Worm (Caenorhabditis elegans) whole organism, young adult: ENCODE data around the gene hpo-19.

Experiments used
- B0035.1 ChIP-seq: sonication (generic microtip); optimal IDR thresholded peaks from 2 replicates; lab custom pipeline; 2016; ENCODE audit warnings: missing genetic modification characterization, mild to moderate bottlenecking, missing compliant biosample characterization, missing genotype, missing genetic modification reagents
- D2030.7 ChIP-seq: fragments of 200-800 bp; sonication (Bioruptor generic); IDR thresholded peaks from 2 replicates; pipeline ENCODE4 v1.3.6; 2022; ENCODE audit warnings: missing genetic modification reagents, missing genetic modification characterization, missing compliant biosample characterization
- F39B2.1 ChIP-seq: fragments of 200-800 bp; sonication (Bioruptor generic); IDR thresholded peaks from 2 replicates; pipeline ENCODE4 v1.3.6; 2022; ENCODE audit warnings: missing genetic modification reagents, missing genetic modification characterization, missing compliant biosample characterization
- F55B11.4 ChIP-seq: sonication (generic microtip); optimal IDR thresholded peaks from 2 replicates; lab custom pipeline; 2016; ENCODE audit warnings: missing compliant biosample characterization, missing genetic modification characterization, borderline replicate concordance; ENCODE audit not compliant: insufficient read depth
- F57C9.4 ChIP-seq: sonication (generic microtip); optimal IDR thresholded peaks from 2 replicates; lab custom pipeline; 2017; ENCODE audit warnings: mild to moderate bottlenecking, missing genetic modification characterization, missing compliant biosample characterization
- K11D2.4 ChIP-seq: fragments of 200-800 bp; sonication (Bioruptor generic); IDR thresholded peaks from 2 replicates; pipeline ENCODE4 v1.3.6; 2022; ENCODE audit warnings: missing genetic modification reagents, missing genetic modification characterization, missing compliant biosample characterization
- K12H6.12 ChIP-seq: fragments of 200-800 bp; sonication (Bioruptor generic); optimal IDR thresholded peaks from 2 replicates; lab custom pipeline; 2018; ENCODE audit warnings: mild to moderate bottlenecking, missing genetic modification characterization, missing compliant biosample characterization
- Y95B8A.8 ChIP-seq: fragments of 200-800 bp; sonication (Bioruptor generic); IDR thresholded peaks from 2 replicates; pipeline ENCODE4 v1.3.6; 2022; ENCODE audit warnings: missing genetic modification reagents, missing genetic modification characterization, missing compliant biosample characterization
- ZK185.1 ChIP-seq: sonication (generic microtip); optimal IDR thresholded peaks from 2 replicates; lab custom pipeline; 2016; ENCODE audit warnings: mild to moderate bottlenecking, missing genetic modification characterization, missing compliant biosample characterization; ENCODE audit not compliant: poor library complexity, severe bottlenecking
- ama-1 ChIP-seq, 3 experiments: fragments of 150-350 bp in 1 of 3; sonication (generic microtip) in 2 of 3; optimal IDR thresholded peaks; 2 replicates each; lab custom pipeline; 2014 to 2018; ENCODE audit warnings: missing biosample characterization in 2 of 3, missing genetic modification characterization in 2 of 3, missing genetic modification reagents in 2 of 3
- attf-3 ChIP-seq: fragments of 200-800 bp; sonication (Bioruptor generic); conservative IDR thresholded peaks from 2 replicates; pipeline ENCODE4 v1.3.6; 2022; ENCODE audit warnings: missing genetic modification reagents, missing genetic modification characterization, missing compliant biosample characterization
- attf-6 ChIP-seq: fragments of 200-800 bp; sonication (Bioruptor generic); IDR thresholded peaks from 2 replicates; pipeline ENCODE4 v1.3.6; 2022; ENCODE audit warnings: missing genetic modification reagents, missing genetic modification characterization, missing compliant biosample characterization
- bed-1 ChIP-seq: fragments of 200-800 bp; sonication (Bioruptor generic); IDR thresholded peaks from 2 replicates; pipeline ENCODE4 v1.3.6; 2022; ENCODE audit warnings: missing genetic modification reagents, missing genetic modification characterization, missing compliant biosample characterization
- bed-2 ChIP-seq: fragments of 200-800 bp; sonication (Bioruptor generic); IDR thresholded peaks from 2 replicates; pipeline ENCODE4 v1.3.6; 2022; ENCODE audit warnings: missing genetic modification reagents, missing genetic modification characterization, missing compliant biosample characterization
- ccch-3 ChIP-seq: fragments of 200-800 bp; sonication (Bioruptor generic); optimal IDR thresholded peaks from 2 replicates; lab custom pipeline; 2018; ENCODE audit warnings: mild to moderate bottlenecking, missing genetic modification characterization, missing compliant biosample characterization
- cebp-2 ChIP-seq: fragments of 200-800 bp; sonication (Bioruptor generic); IDR thresholded peaks from 2 replicates; pipeline ENCODE4 v1.3.6; 2022; ENCODE audit warnings: missing genetic modification characterization, missing compliant biosample characterization
- ceh-100 ChIP-seq: fragments of 200-800 bp; sonication (Bioruptor generic); IDR thresholded peaks from 2 replicates; pipeline ENCODE4 v1.3.6; 2022; ENCODE audit warnings: missing genetic modification reagents, missing genetic modification characterization, missing compliant biosample characterization
- ceh-27 ChIP-seq: fragments of 200-800 bp; sonication (Bioruptor generic); optimal IDR thresholded peaks from 2 replicates; lab custom pipeline; 2018; ENCODE audit warnings: mild to moderate bottlenecking, missing genetic modification characterization, moderate library complexity, missing compliant biosample characterization
- ceh-91 ChIP-seq: fragments of 200-800 bp; sonication (Bioruptor generic); IDR thresholded peaks from 2 replicates; pipeline ENCODE4 v1.3.6; 2022; ENCODE audit warnings: missing genetic modification reagents, missing genetic modification characterization, missing compliant biosample characterization
- chd-7 ChIP-seq: sonication (generic microtip); optimal IDR thresholded peaks from 2 replicates; lab custom pipeline; 2016; ENCODE audit warnings: mild to moderate bottlenecking, missing genetic modification characterization, moderate library complexity, missing compliant biosample characterization
- dox-1 ChIP-seq: fragments of 200-800 bp; sonication (Bioruptor generic); IDR thresholded peaks from 2 replicates; pipeline ENCODE4 v1.3.6; 2022; ENCODE audit warnings: missing genetic modification reagents, missing genetic modification characterization, missing compliant biosample characterization
- efl-1 ChIP-seq: fragments of 150-350 bp; optimal IDR thresholded peaks from 2 replicates; lab custom pipeline; 2014; ENCODE audit warnings: missing biosample characterization, missing genetic modification reagents, missing genetic modification characterization
- ekl-4 ChIP-seq: fragments of 200-800 bp; sonication (Bioruptor generic); IDR thresholded peaks from 2 replicates; pipeline ENCODE4 v1.3.6; 2022; ENCODE audit warnings: missing genetic modification reagents, missing genetic modification characterization, missing compliant biosample characterization
- hlh-26 ChIP-seq: fragments of 200-800 bp; sonication (Bioruptor generic); conservative IDR thresholded peaks from 2 replicates; pipeline ENCODE4 v1.3.6; 2022; ENCODE audit warnings: missing genetic modification reagents, missing genetic modification characterization, missing compliant biosample characterization
- hmg-1.2 ChIP-seq: fragments of 200-800 bp; sonication (Bioruptor generic); IDR thresholded peaks from 2 replicates; pipeline ENCODE4 v1.3.6; 2022; ENCODE audit warnings: missing genetic modification reagents, missing genetic modification characterization, missing compliant biosample characterization
- hmg-20 ChIP-seq: fragments of 200-800 bp; sonication (Bioruptor generic); IDR thresholded peaks from 2 replicates; pipeline ENCODE4 v1.3.6; 2022; ENCODE audit warnings: missing genetic modification reagents, missing genetic modification characterization, missing compliant biosample characterization
- let-526 ChIP-seq: fragments of 200-800 bp; sonication (Bioruptor generic); IDR thresholded peaks from 2 replicates; pipeline ENCODE4 v1.3.6; 2022; ENCODE audit warnings: missing genetic modification reagents, missing genetic modification characterization, missing compliant biosample characterization
- lin-35 ChIP-seq, 3 experiments: fragments of 150-350 bp in 2 of 3; sonication (generic microtip) in 1 of 3; optimal IDR thresholded peaks; 2 replicates each; lab custom pipeline; 2014 to 2018; ENCODE audit warnings: missing biosample characterization in 3 of 3, missing genetic modification characterization in 3 of 3, missing genetic modification reagents in 3 of 3
- lin-54 ChIP-seq: fragments of 200-800 bp; sonication (Bioruptor generic); optimal IDR thresholded peaks from 2 replicates; lab custom pipeline; 2018; ENCODE audit warnings: mild to moderate bottlenecking, missing genetic modification characterization, missing compliant biosample characterization
- lir-1 ChIP-seq: fragments of 200-800 bp; sonication (Bioruptor generic); conservative IDR thresholded peaks from 2 replicates; pipeline ENCODE4 v1.3.6; 2022; ENCODE audit warnings: missing genetic modification reagents, missing genetic modification characterization, missing compliant biosample characterization
- lsl-1 ChIP-seq: fragments of 200-800 bp; sonication (Bioruptor generic); optimal IDR thresholded peaks from 2 replicates; lab custom pipeline; 2018; ENCODE audit warnings: mild to moderate bottlenecking, missing genetic modification characterization, moderate library complexity, missing compliant biosample characterization
- madf-3 ChIP-seq: fragments of 200-800 bp; sonication (Bioruptor generic); IDR thresholded peaks from 2 replicates; pipeline ENCODE4 v1.3.6; 2022; ENCODE audit warnings: missing genetic modification reagents, missing genetic modification characterization, missing compliant biosample characterization
- madf-6 ChIP-seq: fragments of 200-800 bp; sonication (Bioruptor generic); IDR thresholded peaks from 2 replicates; pipeline ENCODE4 v1.3.6; 2022; ENCODE audit warnings: missing genetic modification reagents, missing genetic modification characterization, missing compliant biosample characterization
- mcd-1 ChIP-seq: fragments of 200-800 bp; sonication (Bioruptor generic); IDR thresholded peaks from 2 replicates; pipeline ENCODE4 v1.3.6; 2022; ENCODE audit warnings: missing genetic modification reagents, missing genetic modification characterization, missing compliant biosample characterization
- mes-4 ChIP-seq: sonication (generic microtip); optimal IDR thresholded peaks from 2 replicates; lab custom pipeline; 2016; ENCODE audit warnings: missing genotype, missing genetic modification characterization, missing compliant biosample characterization
- nfyb-1 ChIP-seq: fragments of 200-800 bp; sonication (Bioruptor generic); IDR thresholded peaks from 2 replicates; pipeline ENCODE4 v1.3.6; 2022; ENCODE audit warnings: missing genetic modification reagents, missing genetic modification characterization, missing compliant biosample characterization
- nhr-80 ChIP-seq: sonication (generic microtip); optimal IDR thresholded peaks from 2 replicates; lab custom pipeline; 2016; ENCODE audit warnings: missing genetic modification characterization, missing compliant biosample characterization
- repo-1 ChIP-seq: sonication (generic microtip); optimal IDR thresholded peaks from 2 replicates; lab custom pipeline; 2017; ENCODE audit warnings: mild to moderate bottlenecking, missing genetic modification characterization, missing compliant biosample characterization
- sea-2 ChIP-seq: fragments of 200-800 bp; sonication (Bioruptor generic); IDR thresholded peaks from 2 replicates; pipeline ENCODE4 v1.3.6; 2022; ENCODE audit warnings: missing genetic modification characterization, missing compliant biosample characterization
- snpc-1.3 ChIP-seq: sonication (generic microtip); optimal IDR thresholded peaks from 2 replicates; lab custom pipeline; 2017; ENCODE audit warnings: missing genetic modification characterization, mild to moderate bottlenecking, missing compliant biosample characterization, antibody characterized with exemption, moderate library complexity, missing genotype, missing genetic modification reagents; ENCODE audit not compliant: insufficient read depth
- snpc-4 ChIP-seq, 5 experiments: fragments of 150-350 bp in 1 of 5; sonication (generic microtip) in 4 of 5; optimal IDR thresholded peaks; 2 replicates each; lab custom pipeline; 2014 to 2018; ENCODE audit warnings: missing genetic modification characterization in 5 of 5, missing biosample characterization in 3 of 5, antibody characterized with exemption in 2 of 5, mild to moderate bottlenecking in 2 of 5, missing compliant biosample characterization in 2 of 5, missing genotype in 2 of 5, moderate library complexity in 2 of 5, missing genetic modification reagents in 1 of 5
- tbp1 ChIP-seq: fragments of 200-800 bp; sonication (Bioruptor generic); optimal IDR thresholded peaks from 2 replicates; lab custom pipeline; 2018; ENCODE audit warnings: mild to moderate bottlenecking, missing genetic modification characterization, missing compliant biosample characterization
- tlf-1 ChIP-seq: fragments of 200-800 bp; sonication (Bioruptor generic); optimal IDR thresholded peaks from 2 replicates; lab custom pipeline; 2018; ENCODE audit warnings: mild to moderate bottlenecking, missing genetic modification characterization, missing compliant biosample characterization
- ztf-18 ChIP-seq: sonication (generic microtip); optimal IDR thresholded peaks from 2 replicates; lab custom pipeline; 2016; ENCODE audit warnings: missing genotype, mild to moderate bottlenecking, missing genetic modification characterization, missing compliant biosample characterization
- ztf-3 ChIP-seq: fragments of 200-800 bp; sonication (Bioruptor generic); optimal IDR thresholded peaks from 2 replicates; lab custom pipeline; 2018; ENCODE audit warnings: mild to moderate bottlenecking, missing genetic modification characterization, missing compliant biosample characterization

The hpo-19 gene

DNA sequence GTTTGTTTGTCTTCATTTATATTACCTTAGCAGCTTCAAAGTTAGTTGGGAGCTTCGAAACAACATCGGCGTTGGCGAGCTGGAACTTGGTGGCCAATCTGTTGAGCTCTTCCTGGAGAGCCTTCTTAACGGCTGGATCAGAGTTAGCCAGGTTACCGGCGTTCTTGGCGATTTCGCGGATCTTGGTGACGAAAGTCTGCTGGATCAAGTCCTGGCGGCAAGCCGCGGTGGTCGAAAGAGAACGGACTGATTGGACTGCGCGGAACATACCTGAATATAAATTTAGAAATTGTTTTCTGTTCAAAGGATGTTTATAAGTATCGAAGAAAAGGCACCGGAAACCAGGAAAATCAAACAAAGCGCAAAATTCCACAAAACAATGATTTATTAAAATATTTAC, 9.6 kb upstream of the hpo-19 start, which contains the start of gene atp-4 (continued):
- 0 out of 2 replicates have a peak, but pooled peaks have one; percentile 24 for TF ChIP-seq attf-3 (GFP tag; lab: Robert Waterston, UW)

DNA sequence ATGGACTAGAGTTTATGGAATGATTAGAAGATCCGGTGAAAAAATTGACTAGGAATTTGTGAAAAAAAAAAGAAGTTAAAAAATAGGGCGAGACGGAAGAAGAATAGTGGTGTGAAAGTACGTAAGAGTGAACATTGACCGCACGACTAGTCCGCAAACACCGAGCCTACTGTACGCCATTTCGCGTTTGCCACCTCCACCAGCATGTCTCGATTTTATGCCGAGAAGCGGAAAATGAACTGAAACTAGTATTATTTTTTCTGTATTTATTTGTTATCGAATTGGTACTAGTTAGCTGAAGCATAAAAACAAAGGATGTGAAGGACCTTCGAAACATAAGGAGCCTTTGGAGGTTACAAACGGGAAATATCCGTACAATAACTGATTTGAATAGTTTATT, 9.0 kb upstream of the hpo-19 start:
- TF ChIP-seq ZK185.1 (tag; lab: Kevin White, UChicago): peak; percentile 19
- no peak for TF ChIP-seq sea-2
- no peak for TF ChIP-seq hlh-26 (GFP tag; lab: Robert Waterston, UW)
- TF ChIP-seq tlf-1 (GFP tag; lab: Kevin White, UChicago): no peak
- TF ChIP-seq madf-6 (GFP tag; lab: Robert Waterston, UW): peak; percentile 52; the same call in 1 of the 2 replicates
- no peak for TF ChIP-seq ceh-91 (GFP tag; lab: Robert Waterston, UW)
- TF ChIP-seq ama-1 (optimal IDR thresholded peaks at IDR 0.05; lab: Kevin White, UChicago): peak; percentile 5
- no peak for TF ChIP-seq ama-1 (GFP tag; optimal IDR thresholded peaks at IDR 0.05; lab: Kevin White, UChicago)
- TF ChIP-seq nfyb-1: 0 out of 2 replicates have a peak, but pooled peaks have one; percentile 50
- TF ChIP-seq ccch-3: no peak
- no peak for TF ChIP-seq F57C9.4 (tag; lab: Kevin White, UChicago)
- peak; percentile 37; the same call in 1 of the 2 replicates for TF ChIP-seq K11D2.4
- no peak for TF ChIP-seq tbp1
- TF ChIP-seq B0035.1 (tag; lab: Kevin White, UChicago): no peak
- TF ChIP-seq nhr-80 (tag; lab: Kevin White, UChicago): peak; percentile 16
- peak; percentile 28; the same call in 1 of the 2 replicates for TF ChIP-seq hmg-1.2 (GFP tag; lab: Robert Waterston, UW)
- no peak for TF ChIP-seq snpc-4 (GFP tag; optimal IDR thresholded peaks at IDR 0.05; lab: Kevin White, UChicago)
- TF ChIP-seq snpc-4 (tag; optimal IDR thresholded peaks at IDR 0.05; lab: Kevin White, UChicago): peak in 1 of 4 experiments; percentile 5
- no peak for TF ChIP-seq F39B2.1 (GFP tag; lab: Robert Waterston, UW)
- no peak for TF ChIP-seq ceh-100 (GFP tag; lab: Robert Waterston, UW)
- TF ChIP-seq K12H6.12 (tag; lab: Kevin White, UChicago): no peak
- peak; percentile 39; the same call in 1 of the 2 replicates for TF ChIP-seq mcd-1
- peak; percentile 13; the same call in 1 of the 2 replicates for TF ChIP-seq D2030.7 (GFP tag; lab: Robert Waterston, UW)
- TF ChIP-seq ekl-4: peak; percentile 24; the same call in 1 of the 2 replicates
- peak; percentile 25 for TF ChIP-seq lin-54
- TF ChIP-seq efl-1: no peak
- TF ChIP-seq madf-3 (GFP tag; lab: Robert Waterston, UW): no peak
- TF ChIP-seq hmg-20 (GFP tag; lab: Robert Waterston, UW): no peak
- TF ChIP-seq bed-1: no peak
- no peak for TF ChIP-seq lin-35 (GFP tag; optimal IDR thresholded peaks at IDR 0.05; lab: Kevin White, UChicago)
- no peak for TF ChIP-seq lir-1 (GFP tag; lab: Robert Waterston, UW)
- no peak for TF ChIP-seq let-526
- 0 out of 2 replicates have a peak, but pooled peaks have one; percentile 45 for TF ChIP-seq Y95B8A.8 (GFP tag; lab: Robert Waterston, UW)
- no peak for TF ChIP-seq snpc-1.3
- no peak for TF ChIP-seq cebp-2 (GFP tag; lab: Robert Waterston, UW)
- TF ChIP-seq ztf-18: no peak
- 0 out of 2 replicates have a peak, but pooled peaks have one; percentile 10 for TF ChIP-seq dox-1
- no peak for TF ChIP-seq bed-2 (GFP tag; lab: Robert Waterston, UW)
- TF ChIP-seq lsl-1 (GFP tag; lab: Kevin White, UChicago): peak; percentile 53
- TF ChIP-seq ztf-3 (GFP tag; lab: Kevin White, UChicago): no peak
- no peak for TF ChIP-seq repo-1 (tag; lab: Kevin White, UChicago)
- TF ChIP-seq chd-7 (tag; lab: Kevin White, UChicago): no peak
- no peak for TF ChIP-seq attf-6 (GFP tag; lab: Robert Waterston, UW)
- TF ChIP-seq F55B11.4 (tag; lab: Kevin White, UChicago): no peak
- TF ChIP-seq ceh-27 (GFP tag; lab: Kevin White, UChicago): no peak
- TF ChIP-seq mes-4 (tag; lab: Kevin White, UChicago): no peak
